Fruit fly (Drosophila melanogaster) whole organism, pupa: ENCODE measurements around the gene OXA1L.
A peak's percentile ranks its signal among the peaks of the same experiment; 100 is the strongest.

Experiments used
- CG12605 ChIP-seq: fragments of 200-800 bp; sonication (Bioruptor generic); IDR thresholded peaks from 2 replicates; pipeline ENCODE4 v1.3.6; 2022; ENCODE audit warnings: missing biosample characterization, missing genetic modification characterization
- CG13204 ChIP-seq: fragments of 200-800 bp; sonication (Bioruptor generic); optimal IDR thresholded peaks from 2 replicates; lab custom pipeline; 2018; ENCODE audit warnings: missing biosample characterization, mild to moderate bottlenecking, missing genetic modification characterization, moderate library complexity
- CG14655 ChIP-seq: fragments of 200-800 bp; sonication (Bioruptor generic); optimal IDR thresholded peaks from 3 replicates; lab custom pipeline; 2017; ENCODE audit warnings: mild to moderate bottlenecking, missing biosample characterization, missing genetic modification reagents, missing genetic modification characterization
- CG17806 ChIP-seq: fragments of 200-800 bp; sonication (Bioruptor generic); optimal IDR thresholded peaks from 2 replicates; lab custom pipeline; 2018; ENCODE audit warnings: missing biosample characterization, mild to moderate bottlenecking, missing genetic modification characterization, moderate library complexity
- CG32121 ChIP-seq: fragments of 200-800 bp; sonication (Bioruptor generic); IDR thresholded peaks from 2 replicates; pipeline ENCODE4 v1.3.6; 2022; ENCODE audit warnings: missing biosample characterization, missing genetic modification characterization
- CG34367 ChIP-seq: fragments of 200-800 bp; sonication (Bioruptor generic); optimal IDR thresholded peaks from 2 replicates; lab custom pipeline; 2018; ENCODE audit warnings: missing biosample characterization, mild to moderate bottlenecking, missing genetic modification characterization
- CG4496 ChIP-seq: fragments of 200-800 bp; sonication (Bioruptor generic); IDR thresholded peaks from 3 replicates; pipeline ENCODE4 v1.3.6; 2022; ENCODE audit warnings: missing biosample characterization, missing genetic modification characterization
- CG8301 ChIP-seq: fragments of 200-800 bp; sonication (Bioruptor generic); optimal IDR thresholded peaks from 2 replicates; lab custom pipeline; 2018; ENCODE audit warnings: missing biosample characterization, mild to moderate bottlenecking, missing genetic modification characterization
- D1 ChIP-seq: fragments of 200-800 bp; sonication (Bioruptor generic); optimal IDR thresholded peaks from 2 replicates; lab custom pipeline; 2018; ENCODE audit warnings: missing biosample characterization, mild to moderate bottlenecking, missing genetic modification characterization, moderate library complexity
- Ets98B ChIP-seq: fragments of 200-800 bp; sonication (Bioruptor generic); IDR thresholded peaks from 2 replicates; pipeline ENCODE4 v1.3.6; 2022; ENCODE audit warnings: missing biosample characterization, missing genetic modification characterization
- Pif1B ChIP-seq: fragments of 200-800 bp; sonication (Bioruptor generic); optimal IDR thresholded peaks from 3 replicates; lab custom pipeline; 2016; ENCODE audit warnings: missing biosample characterization, missing genetic modification characterization
- gl ChIP-seq: fragments of 200-800 bp; sonication (Bioruptor generic); optimal IDR thresholded peaks from 2 replicates; lab custom pipeline; 2018; ENCODE audit warnings: missing biosample characterization, mild to moderate bottlenecking, missing genetic modification characterization

dm6 chr3L:10931430-10931829 lies 45.2 kb upstream of the OXA1L start:
- TF ChIP-seq CG14655 (GFP tag; lab: Kevin White, UChicago), result peak; percentile 89
- peak; percentile 7 for TF ChIP-seq CG13204 (GFP tag; lab: Kevin White, UChicago)
- TF ChIP-seq Pif1B (GFP tag; lab: Kevin White, UChicago), result peak; percentile 55
- peak; percentile 81 for TF ChIP-seq CG17806 (tag; lab: Kevin White, UChicago)
- peak; percentile 67 for TF ChIP-seq Ets98B
- TF ChIP-seq gl, result peak; percentile 48
- TF ChIP-seq CG4496 (GFP tag; lab: Robert Waterston, UW), result peak; percentile 82
- TF ChIP-seq CG34367, result peak; percentile 75
- TF ChIP-seq D1 (tag; lab: Kevin White, UChicago), result peak; percentile 60
- TF ChIP-seq CG12605, result peak; percentile 68
- peak; percentile 84 for TF ChIP-seq CG32121
- peak; percentile 85 for TF ChIP-seq CG8301 (tag; lab: Kevin White, UChicago)
